Worm (Caenorhabditis elegans) whole organism, young adult: ENCODE data around the gene acy-4.

Source experiments
- B0019.2 ChIP-seq: fragments of 200-800 bp; sonication (Bioruptor generic); conservative IDR thresholded peaks from 2 replicates; pipeline ENCODE4 v1.3.6; 2022; ENCODE audit warnings: missing genetic modification reagents, missing genetic modification characterization, missing compliant biosample characterization
- B0261.1 ChIP-seq: sonication (generic microtip); optimal IDR thresholded peaks from 2 replicates; lab custom pipeline; 2016; ENCODE audit warnings: mild to moderate bottlenecking, missing genetic modification characterization, moderate library complexity, missing compliant biosample characterization
- B0336.3 ChIP-seq: fragments of 200-800 bp; sonication (Bioruptor generic); IDR thresholded peaks from 2 replicates; pipeline ENCODE4 v1.3.6; 2022; ENCODE audit warnings: missing genetic modification characterization, missing compliant biosample characterization
- C17E4.6 ChIP-seq: fragments of 200-800 bp; sonication (Bioruptor generic); IDR thresholded peaks from 2 replicates; pipeline ENCODE4 v1.3.6; 2022; ENCODE audit warnings: missing genetic modification reagents, missing genetic modification characterization, missing compliant biosample characterization
- F23B12.7 ChIP-seq: sonication (generic microtip); optimal IDR thresholded peaks from 2 replicates; lab custom pipeline; 2017; ENCODE audit warnings: missing genetic modification characterization, mild to moderate bottlenecking, missing compliant biosample characterization, antibody characterized with exemption, moderate library complexity; ENCODE audit not compliant: insufficient read depth
- F49E8.2 ChIP-seq: sonication (generic microtip); optimal IDR thresholded peaks from 3 replicates; lab custom pipeline; 2017; ENCODE audit warnings: missing genetic modification characterization, mild to moderate bottlenecking, missing compliant biosample characterization, antibody characterized with exemption, moderate library complexity; ENCODE audit not compliant: insufficient read depth
- F52B5.7 ChIP-seq: sonication (generic microtip); optimal IDR thresholded peaks from 2 replicates; lab custom pipeline; 2016; ENCODE audit warnings: mild to moderate bottlenecking, missing genetic modification characterization, missing compliant biosample characterization
- F55B11.4 ChIP-seq: sonication (generic microtip); optimal IDR thresholded peaks from 2 replicates; lab custom pipeline; 2016; ENCODE audit warnings: missing compliant biosample characterization, missing genetic modification characterization, borderline replicate concordance; ENCODE audit not compliant: insufficient read depth
- K11D2.4 ChIP-seq: fragments of 200-800 bp; sonication (Bioruptor generic); IDR thresholded peaks from 2 replicates; pipeline ENCODE4 v1.3.6; 2022; ENCODE audit warnings: missing genetic modification reagents, missing genetic modification characterization, missing compliant biosample characterization
- K12H6.12 ChIP-seq: fragments of 200-800 bp; sonication (Bioruptor generic); optimal IDR thresholded peaks from 2 replicates; lab custom pipeline; 2018; ENCODE audit warnings: mild to moderate bottlenecking, missing genetic modification characterization, missing compliant biosample characterization
- T26A5.8 ChIP-seq: sonication (generic microtip); optimal IDR thresholded peaks from 2 replicates; lab custom pipeline; 2016; ENCODE audit warnings: missing genetic modification characterization, missing compliant biosample characterization
- Y56A3A.18 ChIP-seq: fragments of 200-800 bp; sonication (Bioruptor generic); IDR thresholded peaks from 2 replicates; pipeline ENCODE4 v1.3.6; 2022; ENCODE audit warnings: missing genetic modification reagents, missing genetic modification characterization, missing compliant biosample characterization
- Y67H2A.10 ChIP-seq: fragments of 200-800 bp; sonication (Bioruptor generic); conservative IDR thresholded peaks from 2 replicates; pipeline ENCODE4 v1.3.6; 2022; ENCODE audit warnings: missing genetic modification reagents, missing genetic modification characterization, missing compliant biosample characterization
- Y79H2A.3 ChIP-seq: fragments of 200-800 bp; sonication (Bioruptor generic); conservative IDR thresholded peaks from 2 replicates; pipeline ENCODE4 v1.3.6; 2022; ENCODE audit warnings: missing genetic modification reagents, missing genetic modification characterization, missing compliant biosample characterization
- ama-1 ChIP-seq, 3 experiments: fragments of 150-350 bp in 1 of 3; sonication (generic microtip) in 2 of 3; optimal IDR thresholded peaks; 2 replicates each; lab custom pipeline; 2014 to 2018; ENCODE audit warnings: missing biosample characterization in 2 of 3, missing genetic modification characterization in 2 of 3, missing genetic modification reagents in 2 of 3
- aptf-2 ChIP-seq: fragments of 200-800 bp; sonication (Bioruptor generic); conservative IDR thresholded peaks from 2 replicates; pipeline ENCODE4 v1.3.6; 2022; ENCODE audit warnings: missing genetic modification reagents, missing genetic modification characterization, missing compliant biosample characterization
- aptf-3 ChIP-seq: fragments of 200-800 bp; sonication (Bioruptor generic); IDR thresholded peaks from 2 replicates; pipeline ENCODE4 v1.3.6; 2022; ENCODE audit warnings: missing genetic modification characterization, missing compliant biosample characterization
- athp-1 ChIP-seq: sonication (generic microtip); optimal IDR thresholded peaks from 2 replicates; lab custom pipeline; 2017; ENCODE audit warnings: mild to moderate bottlenecking, missing genetic modification characterization, missing compliant biosample characterization
- bed-2 ChIP-seq: fragments of 200-800 bp; sonication (Bioruptor generic); IDR thresholded peaks from 2 replicates; pipeline ENCODE4 v1.3.6; 2022; ENCODE audit warnings: missing genetic modification reagents, missing genetic modification characterization, missing compliant biosample characterization
- ceh-100 ChIP-seq: fragments of 200-800 bp; sonication (Bioruptor generic); IDR thresholded peaks from 2 replicates; pipeline ENCODE4 v1.3.6; 2022; ENCODE audit warnings: missing genetic modification reagents, missing genetic modification characterization, missing compliant biosample characterization
- ceh-27 ChIP-seq: fragments of 200-800 bp; sonication (Bioruptor generic); optimal IDR thresholded peaks from 2 replicates; lab custom pipeline; 2018; ENCODE audit warnings: mild to moderate bottlenecking, missing genetic modification characterization, moderate library complexity, missing compliant biosample characterization
- chd-7 ChIP-seq: sonication (generic microtip); optimal IDR thresholded peaks from 2 replicates; lab custom pipeline; 2016; ENCODE audit warnings: mild to moderate bottlenecking, missing genetic modification characterization, moderate library complexity, missing compliant biosample characterization
- dox-1 ChIP-seq: fragments of 200-800 bp; sonication (Bioruptor generic); IDR thresholded peaks from 2 replicates; pipeline ENCODE4 v1.3.6; 2022; ENCODE audit warnings: missing genetic modification reagents, missing genetic modification characterization, missing compliant biosample characterization
- dpff-1 ChIP-seq: sonication (generic microtip); optimal IDR thresholded peaks from 2 replicates; lab custom pipeline; 2017; ENCODE audit warnings: mild to moderate bottlenecking, missing genetic modification characterization, missing compliant biosample characterization
- efl-1 ChIP-seq: fragments of 150-350 bp; optimal IDR thresholded peaks from 2 replicates; lab custom pipeline; 2014; ENCODE audit warnings: missing biosample characterization, missing genetic modification reagents, missing genetic modification characterization
- egrh-3 ChIP-seq: fragments of 200-800 bp; sonication (Bioruptor generic); IDR thresholded peaks from 2 replicates; pipeline ENCODE4 v1.3.6; 2022; ENCODE audit warnings: missing genetic modification reagents, missing genetic modification characterization, missing compliant biosample characterization
- him-1 ChIP-seq: sonication (generic microtip); optimal IDR thresholded peaks from 2 replicates; lab custom pipeline; 2016; ENCODE audit warnings: missing genotype, missing genetic modification reagents, missing genetic modification characterization, missing compliant biosample characterization
- hmg-1.2 ChIP-seq: fragments of 200-800 bp; sonication (Bioruptor generic); IDR thresholded peaks from 2 replicates; pipeline ENCODE4 v1.3.6; 2022; ENCODE audit warnings: missing genetic modification reagents, missing genetic modification characterization, missing compliant biosample characterization
- hrde-1 ChIP-seq: sonication (generic microtip); optimal IDR thresholded peaks from 2 replicates; lab custom pipeline; 2016; ENCODE audit warnings: missing genetic modification characterization, mild to moderate bottlenecking, missing compliant biosample characterization, moderate library complexity, missing genotype, missing genetic modification reagents, borderline replicate concordance
- let-607 ChIP-seq, 2 experiments: fragments of 200-800 bp in 1 of 2; sonication (Bioruptor generic) in 1 of 2; sonication (generic microtip) in 1 of 2; optimal IDR thresholded peaks; 2 replicates each; lab custom pipeline; 2016 to 2018; ENCODE audit warnings: mild to moderate bottlenecking in 2 of 2, missing compliant biosample characterization in 2 of 2, missing genetic modification characterization in 2 of 2, moderate library complexity in 2 of 2, missing genotype in 1 of 2
- lin-54 ChIP-seq: fragments of 200-800 bp; sonication (Bioruptor generic); optimal IDR thresholded peaks from 2 replicates; lab custom pipeline; 2018; ENCODE audit warnings: mild to moderate bottlenecking, missing genetic modification characterization, missing compliant biosample characterization
- lir-1 ChIP-seq: fragments of 200-800 bp; sonication (Bioruptor generic); conservative IDR thresholded peaks from 2 replicates; pipeline ENCODE4 v1.3.6; 2022; ENCODE audit warnings: missing genetic modification reagents, missing genetic modification characterization, missing compliant biosample characterization
- madf-8 ChIP-seq: fragments of 200-800 bp; sonication (Bioruptor generic); conservative IDR thresholded peaks from 2 replicates; pipeline ENCODE4 v1.3.6; 2022; ENCODE audit warnings: missing genetic modification reagents, missing genetic modification characterization, missing compliant biosample characterization
- mel-28 ChIP-seq: sonication (generic microtip); optimal IDR thresholded peaks from 2 replicates; lab custom pipeline; 2016; ENCODE audit warnings: borderline replicate concordance, mild to moderate bottlenecking, missing genetic modification characterization, missing compliant biosample characterization
- mes-4 ChIP-seq: sonication (generic microtip); optimal IDR thresholded peaks from 2 replicates; lab custom pipeline; 2016; ENCODE audit warnings: missing genotype, missing genetic modification characterization, missing compliant biosample characterization
- nfya-2 ChIP-seq: fragments of 200-800 bp; sonication (Bioruptor generic); IDR thresholded peaks from 2 replicates; pipeline ENCODE4 v1.3.6; 2022; ENCODE audit warnings: missing genetic modification reagents, missing genetic modification characterization, missing compliant biosample characterization
- nhr-120 ChIP-seq: fragments of 200-800 bp; sonication (Bioruptor generic); IDR thresholded peaks from 2 replicates; pipeline ENCODE4 v1.3.6; 2022; ENCODE audit warnings: missing genetic modification characterization, missing compliant biosample characterization
- nhr-90 ChIP-seq: sonication (generic microtip); optimal IDR thresholded peaks from 2 replicates; lab custom pipeline; 2016; ENCODE audit warnings: missing genotype, mild to moderate bottlenecking, missing genetic modification characterization, missing compliant biosample characterization
- pbrm-1 ChIP-seq: fragments of 200-800 bp; sonication (Bioruptor generic); IDR thresholded peaks from 2 replicates; pipeline ENCODE4 v1.3.6; 2022; ENCODE audit warnings: missing genetic modification reagents, missing genetic modification characterization, missing compliant biosample characterization
- rcor-1 ChIP-seq: fragments of 200-800 bp; sonication (Bioruptor generic); IDR thresholded peaks from 2 replicates; pipeline ENCODE4 v1.3.6; 2022; ENCODE audit warnings: missing genetic modification reagents, missing genetic modification characterization, missing compliant biosample characterization
- rpc-1 ChIP-seq, 2 experiments: fragments of 150-350 bp in 1 of 2; sonication (generic microtip) in 1 of 2; optimal IDR thresholded peaks; 2 replicates each; lab custom pipeline; 2014 to 2018; ENCODE audit warnings: missing biosample characterization in 1 of 2, missing genetic modification characterization in 1 of 2, missing genetic modification reagents in 1 of 2, missing genotype in 1 of 2
- snpc-1.1 ChIP-seq: sonication (generic microtip); optimal IDR thresholded peaks from 2 replicates; lab custom pipeline; 2017; ENCODE audit warnings: missing genetic modification characterization, mild to moderate bottlenecking, missing compliant biosample characterization, antibody characterized with exemption, moderate library complexity, missing genotype, missing genetic modification reagents; ENCODE audit not compliant: insufficient read depth
- snpc-1.3 ChIP-seq: sonication (generic microtip); optimal IDR thresholded peaks from 2 replicates; lab custom pipeline; 2017; ENCODE audit warnings: missing genetic modification characterization, mild to moderate bottlenecking, missing compliant biosample characterization, antibody characterized with exemption, moderate library complexity, missing genotype, missing genetic modification reagents; ENCODE audit not compliant: insufficient read depth
- tlf-1 ChIP-seq: fragments of 200-800 bp; sonication (Bioruptor generic); optimal IDR thresholded peaks from 2 replicates; lab custom pipeline; 2018; ENCODE audit warnings: mild to moderate bottlenecking, missing genetic modification characterization, missing compliant biosample characterization
- unc-130 ChIP-seq: sonication (generic microtip); optimal IDR thresholded peaks from 2 replicates; lab custom pipeline; 2016; ENCODE audit warnings: missing genetic modification reagents, missing genetic modification characterization, missing compliant biosample characterization
- ztf-28 ChIP-seq: fragments of 200-800 bp; sonication (Bioruptor generic); IDR thresholded peaks from 2 replicates; pipeline ENCODE4 v1.3.6; 2022; ENCODE audit warnings: missing genetic modification reagents, missing genetic modification characterization, missing compliant biosample characterization

The acy-4 gene

ce11 chrV:5591887-5592286 is 38.8 kb downstream of the acy-4 start (continued):
- TF ChIP-seq snpc-1.1 (tag; lab: Kevin White, UChicago) (peak; percentile 68), pbrm-1 (peak; percentile 68), F23B12.7 (tag; lab: Kevin White, UChicago) (no peak), mes-4 (tag; lab: Kevin White, UChicago) (peak; percentile 41), ceh-27 (GFP tag; lab: Kevin White, UChicago) (no peak), Y79H2A.3 (no peak), bed-2 (GFP tag; lab: Robert Waterston, UW) (no peak), F55B11.4 (tag; lab: Kevin White, UChicago) (no peak), C17E4.6 (GFP tag; lab: Robert Waterston, UW) (peak; percentile 71), aptf-3 (GFP tag; lab: Robert Waterston, UW) (no peak), egrh-3 (no peak), B0336.3 (GFP tag; lab: Robert Waterston, UW) (peak; percentile 95), ztf-28 (GFP tag; lab: Robert Waterston, UW) (0 out of 2 replicates have a peak, but pooled peaks have one; percentile 55), Y67H2A.10 (0 out of 2 replicates have a peak, but pooled peaks have one; percentile 9), ama-1 (optimal IDR thresholded peaks at IDR 0.05; lab: Kevin White, UChicago) (no peak), ama-1 (GFP tag; optimal IDR thresholded peaks at IDR 0.05; lab: Kevin White, UChicago) (peak in 1 of 2 experiments; percentile 86), F52B5.7 (peak; percentile 71), athp-1 (tag; lab: Kevin White, UChicago) (peak; percentile 88), hrde-1 (tag; lab: Kevin White, UChicago) (peak; percentile 62), T26A5.8 (tag; lab: Kevin White, UChicago) (peak; percentile 42), K12H6.12 (no peak), dox-1 (GFP tag; lab: Robert Waterston, UW) (0 out of 2 replicates have a peak, but pooled peaks have one; percentile 30), ceh-100 (GFP tag; lab: Robert Waterston, UW) (peak; percentile 50; the same call in 1 of the 2 replicates), dpff-1 (peak; percentile 28), him-1 (tag; lab: Kevin White, UChicago) (peak; percentile 52), F49E8.2 (peak; percentile 44), hmg-1.2 (GFP tag; lab: Robert Waterston, UW) (peak; percentile 21; the same call in 1 of the 2 replicates), lin-54 (GFP tag; lab: Kevin White, UChicago) (peak; percentile 56), B0019.2 (GFP tag; lab: Robert Waterston, UW) (peak; percentile 59; the same call in 1 of the 2 replicates), Y56A3A.18 (GFP tag; lab: Robert Waterston, UW) (no peak), mel-28 (no peak), unc-130 (GFP tag; lab: Kevin White, UChicago) (peak; percentile 13), chd-7 (tag; lab: Kevin White, UChicago) (peak; percentile 61), aptf-2 (GFP tag; lab: Robert Waterston, UW) (0 out of 2 replicates have a peak, but pooled peaks have one; percentile 10), nhr-120 (0 out of 2 replicates have a peak, but pooled peaks have one; percentile 54), B0261.1 (tag; lab: Kevin White, UChicago) (peak; percentile 67), rpc-1 (optimal IDR thresholded peaks at IDR 0.05; lab: Kevin White, UChicago) (peak; percentile 73), rpc-1 (tag; optimal IDR thresholded peaks at IDR 0.05; lab: Kevin White, UChicago) (peak; percentile 93)

ce11 chrV:5587955-5588354 is 42.7 kb downstream of the acy-4 start:
- TF ChIP-seq Y56A3A.18 (GFP tag; lab: Robert Waterston, UW), result peak; percentile 58; the same call in 1 of the 2 replicates
- peak; percentile 12 for TF ChIP-seq lin-54 (GFP tag; lab: Kevin White, UChicago)
- no peak for TF ChIP-seq let-607 (tag; optimal IDR thresholded peaks at IDR 0.05; lab: Kevin White, UChicago)
- TF ChIP-seq aptf-3 (GFP tag; lab: Robert Waterston, UW), result 0 out of 2 replicates have a peak, but pooled peaks have one; percentile 50
- TF ChIP-seq madf-8 (GFP tag; lab: Robert Waterston, UW), result peak; percentile 24; the same call in 1 of the 2 replicates
- no peak for TF ChIP-seq snpc-1.3 (tag; lab: Kevin White, UChicago)
- TF ChIP-seq efl-1, result no peak
- no peak for TF ChIP-seq tlf-1 (GFP tag; lab: Kevin White, UChicago)
- TF ChIP-seq ceh-100 (GFP tag; lab: Robert Waterston, UW), result no peak
- TF ChIP-seq lir-1 (GFP tag; lab: Robert Waterston, UW), result no peak
- TF ChIP-seq nfya-2 (GFP tag; lab: Robert Waterston, UW), result no peak
- TF ChIP-seq K11D2.4 (GFP tag; lab: Robert Waterston, UW), result no peak
- TF ChIP-seq rcor-1 (GFP tag; lab: Robert Waterston, UW), result peak; percentile 63
- peak; percentile 32 for TF ChIP-seq nhr-90 (tag; lab: Kevin White, UChicago)
- peak; percentile 54 for TF ChIP-seq rpc-1 (optimal IDR thresholded peaks at IDR 0.05; lab: Kevin White, UChicago)
- peak; percentile 75 for TF ChIP-seq rpc-1 (tag; optimal IDR thresholded peaks at IDR 0.05; lab: Kevin White, UChicago)
